Fruit fly (Drosophila melanogaster): ENCODE data around the gene Ubr1.

Gene Ubr1

DNA sequence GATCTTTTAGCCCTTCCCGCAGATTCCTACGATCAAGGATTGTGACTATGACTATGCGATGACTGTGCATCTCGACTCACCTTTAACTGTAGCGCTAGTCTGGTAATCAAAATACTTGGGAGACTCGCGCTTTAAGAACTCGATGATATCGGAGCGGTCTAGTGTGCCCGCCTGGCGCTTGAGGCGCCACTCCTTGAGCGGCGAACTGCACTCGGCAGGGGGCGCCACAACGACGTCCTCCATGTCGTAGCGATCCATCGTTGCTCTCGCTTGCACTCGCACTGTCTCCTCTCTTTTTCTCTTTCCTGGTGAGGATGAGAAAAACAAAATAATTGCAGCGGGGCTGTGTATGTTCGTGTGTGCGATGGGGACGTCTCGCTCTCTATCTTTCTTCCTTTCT is 1.1 kb downstream of the Ubr1 start (continued):
- TF ChIP-seq pb (GFP tag; optimal IDR thresholded peaks at IDR 0.05) = peak; percentile 56
- no peak for TF ChIP-seq CG3065 (GFP tag; optimal IDR thresholded peaks at IDR 0.05)
- 0 out of 3 replicates have a peak, but pooled peaks have one; percentile 17 for TF ChIP-seq ase (GFP tag; IDR thresholded peaks at IDR 0.05)
- no peak for TF ChIP-seq Oaz (GFP tag; IDR thresholded peaks at IDR 0.05)
- TF ChIP-seq NFAT (GFP tag; IDR thresholded peaks at IDR 0.05) = 0 out of 2 replicates have a peak, but pooled peaks have one; percentile 24
- peak; percentile 5 for TF ChIP-seq Spps (tag; optimal IDR thresholded peaks at IDR 0.05)
- peak; percentile 14 for TF ChIP-seq CG9876 (GFP tag; optimal IDR thresholded peaks at IDR 0.05)
- TF ChIP-seq gem (tag; optimal IDR thresholded peaks at IDR 0.05) = no peak
- TF ChIP-seq CG10543 (GFP tag; optimal IDR thresholded peaks at IDR 0.05) = no peak
- peak; percentile 41; the same call in 1 of the 2 replicates for TF ChIP-seq CG32532 (GFP tag; IDR thresholded peaks at IDR 0.05)
- no peak for TF ChIP-seq CG12219 (GFP tag; optimal IDR thresholded peaks at IDR 0.05)
- 0 out of 2 replicates have a peak, but pooled peaks have one; percentile 33 for TF ChIP-seq bbx (GFP tag; IDR thresholded peaks at IDR 0.05; ENCODE audit: partially characterized antibody)
- peak; percentile 85 for TF ChIP-seq ci (GFP tag; IDR thresholded peaks at IDR 0.05)
- TF ChIP-seq Dfd (GFP tag; optimal IDR thresholded peaks at IDR 0.05) = no peak
- TF ChIP-seq Sox100B (GFP tag; optimal IDR thresholded peaks at IDR 0.05) = no peak
- no peak for TF ChIP-seq eve (GFP tag; optimal IDR thresholded peaks at IDR 0.05)
- no peak for TF ChIP-seq pita (GFP tag; optimal IDR thresholded peaks at IDR 0.05)
- peak; percentile 50 for TF ChIP-seq CG18262 (tag; optimal IDR thresholded peaks at IDR 0.05)
- TF ChIP-seq HLHmδ (GFP tag; optimal IDR thresholded peaks at IDR 0.05) = peak; percentile 75
- peak; percentile 0 for TF ChIP-seq Oli (tag; optimal IDR thresholded peaks at IDR 0.05)
- no peak for TF ChIP-seq Hmr (GFP tag; optimal IDR thresholded peaks at IDR 0.05)
- TF ChIP-seq hkb (optimal IDR thresholded peaks at IDR 0.05) = no peak
- TF ChIP-seq hkb (GFP tag; IDR thresholded peaks at IDR 0.05) = no peak
- TF ChIP-seq usp (GFP tag; optimal IDR thresholded peaks at IDR 0.05) = no peak
- TF ChIP-seq CG8281 (tag; optimal IDR thresholded peaks at IDR 0.05) = no peak
- TF ChIP-seq corto (GFP tag; optimal IDR thresholded peaks at IDR 0.05) = no peak
- TF ChIP-seq CG32767 (GFP tag; IDR thresholded peaks at IDR 0.05) = no peak
- TF ChIP-seq CG10209 (GFP tag; optimal IDR thresholded peaks at IDR 0.05) = peak; percentile 23
- peak; percentile 41 for TF ChIP-seq CG13775 (GFP tag; optimal IDR thresholded peaks at IDR 0.05)
- peak; percentile 6 for TF ChIP-seq Elba2 (GFP tag; optimal IDR thresholded peaks at IDR 0.05)
- peak; percentile 38 for TF ChIP-seq Hsf (GFP tag; optimal IDR thresholded peaks at IDR 0.05)
- peak; percentile 48 for TF ChIP-seq CG10267 (tag; optimal IDR thresholded peaks at IDR 0.05)
- TF ChIP-seq Atf3 (GFP tag; optimal IDR thresholded peaks at IDR 0.05) = peak; percentile 20
- TF ChIP-seq CG14441 (GFP tag; IDR thresholded peaks at IDR 0.05) = no peak
- peak; percentile 11 for TF ChIP-seq CoRest (tag; optimal IDR thresholded peaks at IDR 0.05)
- peak; percentile 45 for TF ChIP-seq CG4424 (GFP tag; optimal IDR thresholded peaks at IDR 0.05)
- peak; percentile 34 for TF ChIP-seq Mes4 (GFP tag; optimal IDR thresholded peaks at IDR 0.05)
- TF ChIP-seq twi (tag; optimal IDR thresholded peaks at IDR 0.05) = peak; percentile 35
- peak; percentile 42 for TF ChIP-seq CG30431 (GFP tag; optimal IDR thresholded peaks at IDR 0.05)
- no peak; the same call in 2 of the 3 replicates for TF ChIP-seq tgo (GFP tag; IDR thresholded peaks at IDR 0.05)
- TF ChIP-seq Bteb2 (GFP tag; optimal IDR thresholded peaks at IDR 0.05) = no peak
- peak; percentile 11 for TF ChIP-seq CG8359 (GFP tag; optimal IDR thresholded peaks at IDR 0.05; ENCODE audit: borderline replicate concordance)
- no peak for TF ChIP-seq CG3838 (GFP tag; optimal IDR thresholded peaks at IDR 0.05)
- no peak for TF ChIP-seq grn (GFP tag; optimal IDR thresholded peaks at IDR 0.05)
- no peak for TF ChIP-seq CG10654 (GFP tag; optimal IDR thresholded peaks at IDR 0.05)
- no peak for TF ChIP-seq Opbp (GFP tag; IDR thresholded peaks at IDR 0.05; ENCODE audit: partially characterized antibody)
- no peak for TF ChIP-seq vfl (GFP tag; optimal IDR thresholded peaks at IDR 0.05)
- TF ChIP-seq BtbVII (GFP tag; optimal IDR thresholded peaks at IDR 0.05) = no peak
- 0 out of 3 replicates have a peak, but pooled peaks have one; percentile 26 for TF ChIP-seq H15 (GFP tag; IDR thresholded peaks at IDR 0.05)
- no peak for TF ChIP-seq abd-A (tag; optimal IDR thresholded peaks at IDR 0.05)
- TF ChIP-seq CG17829 (tag; optimal IDR thresholded peaks at IDR 0.05) = peak; percentile 69
- peak; percentile 58 for TF ChIP-seq CG1024 (GFP tag; IDR thresholded peaks at IDR 0.05)

Data from whole organism, embryonic.